Fruit fly (Drosophila melanogaster): ENCODE results near the gene Sh3beta.

Gene Sh3beta

dm6 chr3L:7381359-7381976, 12.4 kb upstream of the Sh3beta start, which contains the start of the genes SMSr and smid (continued):
- no peak for TF ChIP-seq zf30C (GFP tag; optimal IDR thresholded peaks at IDR 0.05)
- TF ChIP-seq CG4328 (GFP tag; optimal IDR thresholded peaks at IDR 0.05): no peak
- peak; percentile 51; the same call in 1 of the 2 replicates for TF ChIP-seq lmd (GFP tag; IDR thresholded peaks at IDR 0.05)
- no peak for TF ChIP-seq schlank (tag; optimal IDR thresholded peaks at IDR 0.05)
- TF ChIP-seq slou (GFP tag; optimal IDR thresholded peaks at IDR 0.05): peak; percentile 23
- peak; percentile 68 for TF ChIP-seq zfh2 (GFP tag; optimal IDR thresholded peaks at IDR 0.05)
- peak; percentile 2 for TF ChIP-seq Nf-YB (GFP tag; optimal IDR thresholded peaks at IDR 0.05)
- TF ChIP-seq tio (GFP tag; optimal IDR thresholded peaks at IDR 0.05): no peak
- no peak for TF ChIP-seq gt (GFP tag; IDR thresholded peaks at IDR 0.05)
- peak; percentile 23; the same call in 1 of the 2 replicates for TF ChIP-seq vvl (GFP tag; IDR thresholded peaks at IDR 0.05)
- TF ChIP-seq CG15601 (tag; optimal IDR thresholded peaks at IDR 0.05): no peak
- peak; percentile 18; the same call in 1 of the 2 replicates for TF ChIP-seq CG32767 (GFP tag; IDR thresholded peaks at IDR 0.05)
- no peak for TF ChIP-seq hth (optimal IDR thresholded peaks at IDR 0.05)
- no peak for TF ChIP-seq CG12104 (GFP tag; optimal IDR thresholded peaks at IDR 0.05)
- TF ChIP-seq crp (GFP tag; optimal IDR thresholded peaks at IDR 0.05): peak; percentile 83 to 99
- TF ChIP-seq bcd (GFP tag; optimal IDR thresholded peaks at IDR 0.05): peak; percentile 65
- TF ChIP-seq zen2 (GFP tag; IDR thresholded peaks at IDR 0.05; ENCODE audit: partially characterized antibody): peak; percentile 53; the same call in 2 of the 3 replicates
- peak; percentile 52 for TF ChIP-seq sob (GFP tag; IDR thresholded peaks at IDR 0.05)
- peak; percentile 78 for TF ChIP-seq sna (GFP tag; IDR thresholded peaks at IDR 0.05; ENCODE audit: partially characterized antibody)
- TF ChIP-seq CG11456 (GFP tag; IDR thresholded peaks at IDR 0.05): no peak
- TF ChIP-seq CG3995 (GFP tag; optimal IDR thresholded peaks at IDR 0.05): peak; percentile 76
- peak; percentile 58 for TF ChIP-seq ind (GFP tag; optimal IDR thresholded peaks at IDR 0.05)
- peak; percentile 10 for TF ChIP-seq CG18011 (GFP tag; optimal IDR thresholded peaks at IDR 0.05)
- peak; percentile 76 for TF ChIP-seq slbo (GFP tag; IDR thresholded peaks at IDR 0.05)
- TF ChIP-seq CG17829 (tag; optimal IDR thresholded peaks at IDR 0.05): peak; percentile 77
- TF ChIP-seq scrt (GFP tag; optimal IDR thresholded peaks at IDR 0.05): peak; percentile 55
- TF ChIP-seq Dbx (GFP tag; IDR thresholded peaks at IDR 0.05): 0 out of 3 replicates have a peak, but pooled peaks have one; percentile 58
- TF ChIP-seq vnd (GFP tag; IDR thresholded peaks at IDR 0.05; ENCODE audit: partially characterized antibody): peak; percentile 91
- no peak for TF ChIP-seq pnt (GFP tag; optimal IDR thresholded peaks at IDR 0.05)
- peak; percentile 62; the same call in 2 of the 3 replicates for TF ChIP-seq CG7963 (GFP tag; IDR thresholded peaks at IDR 0.05; ENCODE audit: partially characterized antibody)
- TF ChIP-seq CG13424 (tag; optimal IDR thresholded peaks at IDR 0.05): peak; percentile 59
- TF ChIP-seq croc (GFP tag; conservative IDR thresholded peaks at IDR 0.05): no peak; the same call in 2 of the 3 replicates
- TF ChIP-seq bab2 (GFP tag; optimal IDR thresholded peaks at IDR 0.05): peak; percentile 42
- TF ChIP-seq row (GFP tag; IDR thresholded peaks at IDR 0.05): peak; percentile 92
- TF ChIP-seq disco-r (GFP tag; optimal IDR thresholded peaks at IDR 0.05): no peak
- TF ChIP-seq Gug (GFP tag; IDR thresholded peaks at IDR 0.05): peak; percentile 18; the same call in 1 of the 4 replicates
- no peak for TF ChIP-seq eve (GFP tag; optimal IDR thresholded peaks at IDR 0.05)
- TF ChIP-seq CG2712 (tag; optimal IDR thresholded peaks at IDR 0.05): peak; percentile 76
- TF ChIP-seq NK7.1 (GFP tag; optimal IDR thresholded peaks at IDR 0.05): no peak
- peak; percentile 64 for TF ChIP-seq al (GFP tag; IDR thresholded peaks at IDR 0.05)
- peak; percentile 21 for TF ChIP-seq CG16863 (GFP tag; optimal IDR thresholded peaks at IDR 0.05)
- no peak for TF ChIP-seq dan (GFP tag; IDR thresholded peaks at IDR 0.05)
- TF ChIP-seq dysf (GFP tag; IDR thresholded peaks at IDR 0.05): peak; percentile 67; the same call in 2 of the 3 replicates
- peak; percentile 79 for TF ChIP-seq CG30403 (GFP tag; optimal IDR thresholded peaks at IDR 0.05)
- TF ChIP-seq Hsf (GFP tag; optimal IDR thresholded peaks at IDR 0.05): peak; percentile 68
- no peak for TF ChIP-seq Lpt (GFP tag; optimal IDR thresholded peaks at IDR 0.05)
- peak; percentile 20 for TF ChIP-seq CG9609 (GFP tag; optimal IDR thresholded peaks at IDR 0.05)
- TF ChIP-seq CG34376 (GFP tag; optimal IDR thresholded peaks at IDR 0.05): peak; percentile 57
- peak; percentile 49 for TF ChIP-seq dm (GFP tag; optimal IDR thresholded peaks at IDR 0.05)
- TF ChIP-seq Taf1 (GFP tag; IDR thresholded peaks at IDR 0.05): no peak; the same call in 1 of the 2 replicates
